Worm (Caenorhabditis elegans): ENCODE measurements around the gene syx-5.

DNA sequence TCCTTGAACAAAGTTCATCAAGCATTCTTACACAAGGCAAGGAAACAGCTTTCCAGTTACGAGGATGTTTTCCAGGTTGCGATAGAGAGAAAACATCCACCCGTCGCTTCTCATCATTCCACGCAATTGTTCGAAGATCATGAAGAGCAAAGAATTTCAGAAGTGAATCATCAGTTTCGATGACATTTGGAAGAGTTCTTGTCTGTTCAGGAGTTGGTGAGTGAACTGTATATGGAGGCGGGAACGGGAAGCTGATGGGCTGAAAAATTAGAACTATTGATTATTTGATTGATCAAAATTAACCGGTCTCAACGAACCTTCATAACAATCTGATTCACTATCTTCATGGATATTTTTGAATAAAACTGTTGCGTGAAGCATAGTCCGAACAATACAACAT is 32.7 kb upstream of the syx-5 start:
- TF ChIP-seq ref-1 (GFP tag; conservative IDR thresholded peaks at IDR 0.05): no peak
- TF ChIP-seq tab-1 (GFP tag; IDR thresholded peaks at IDR 0.05): no peak

Data from whole organism, midembryonic.